Fruit fly (Drosophila melanogaster) whole organism, embryonic: ENCODE results near the gene CG42375.

Experiments
- B-H1 ChIP-seq: fragments of 200-800 bp; sonication (Bioruptor generic); IDR thresholded peaks from 3 replicates; pipeline ENCODE4 v1.3.6; 2022; ENCODE audit warnings: missing biosample characterization, missing genetic modification characterization
- BtbVII ChIP-seq: fragments of 200-800 bp; sonication (Bioruptor generic); optimal IDR thresholded peaks from 3 replicates; lab custom pipeline; 2017; ENCODE audit warnings: missing biosample characterization, mild to moderate bottlenecking, missing genetic modification characterization
- CG10209 ChIP-seq: fragments of 200-800 bp; sonication (Bioruptor generic); optimal IDR thresholded peaks from 3 replicates; lab custom pipeline; 2017; ENCODE audit warnings: missing biosample characterization, mild to moderate bottlenecking, missing genetic modification characterization, missing genetic modification reagents
- CG10979 ChIP-seq: fragments of 200-800 bp; sonication (Bioruptor generic); optimal IDR thresholded peaks from 2 replicates; lab custom pipeline; 2018; ENCODE audit warnings: missing biosample characterization, mild to moderate bottlenecking, missing genetic modification characterization, moderate library complexity
- CG12391 ChIP-seq: fragments of 200-800 bp; sonication (Bioruptor generic); optimal IDR thresholded peaks from 3 replicates; lab custom pipeline; 2018; ENCODE audit warnings: missing biosample characterization, mild to moderate bottlenecking, missing genetic modification characterization, moderate library complexity
- CG12659 ChIP-seq: fragments of 200-800 bp; sonication (Bioruptor generic); optimal IDR thresholded peaks from 3 replicates; lab custom pipeline; 2017; ENCODE audit warnings: mild to moderate bottlenecking, missing biosample characterization, missing genetic modification reagents, missing genetic modification characterization
- CG14014 ChIP-seq: fragments of 200-800 bp; sonication (Bioruptor generic); IDR thresholded peaks from 2 replicates; pipeline ENCODE4 v1.3.6; 2022; ENCODE audit warnings: missing biosample characterization, missing genetic modification characterization
- CG15269 ChIP-seq: fragments of 200-800 bp; sonication (Bioruptor generic); optimal IDR thresholded peaks from 2 replicates; lab custom pipeline; 2018; ENCODE audit warnings: missing biosample characterization, mild to moderate bottlenecking, missing genetic modification characterization, moderate library complexity
- CG16815 ChIP-seq: fragments of 200-800 bp; sonication (Bioruptor generic); optimal IDR thresholded peaks from 3 replicates; lab custom pipeline; 2017; ENCODE audit warnings: missing biosample characterization, mild to moderate bottlenecking, missing genetic modification characterization
- CG17829 ChIP-seq: fragments of 200-800 bp; optimal IDR thresholded peaks from 2 replicates; lab custom pipeline; 2019; ENCODE audit warnings: missing biosample characterization, mild to moderate bottlenecking, missing genetic modification characterization, moderate library complexity
- CG18619 ChIP-seq: fragments of 200-800 bp; sonication (Bioruptor generic); optimal IDR thresholded peaks from 3 replicates; lab custom pipeline; 2017; ENCODE audit warnings: missing biosample characterization, mild to moderate bottlenecking, missing genetic modification characterization
- CG2678 ChIP-seq: fragments of 200-800 bp; sonication (Bioruptor generic); optimal IDR thresholded peaks from 3 replicates; lab custom pipeline; 2019; ENCODE audit warnings: missing biosample characterization, mild to moderate bottlenecking, missing genetic modification characterization, moderate library complexity
- CG31441 ChIP-seq: fragments of 200-800 bp; sonication (Bioruptor generic); IDR thresholded peaks from 2 replicates; pipeline ENCODE4 v1.3.6; 2022; ENCODE audit warnings: missing biosample characterization, missing genetic modification characterization
- CG42726 ChIP-seq: fragments of 200-800 bp; sonication (Bioruptor generic); IDR thresholded peaks from 2 replicates; pipeline ENCODE4 v1.3.6; 2022; ENCODE audit warnings: missing biosample characterization, missing genetic modification characterization; ENCODE audit not compliant: partially characterized antibody
- CG4404 ChIP-seq: fragments of 200-800 bp; sonication (Bioruptor generic); IDR thresholded peaks from 2 replicates; pipeline ENCODE4 v1.3.6; 2022; ENCODE audit warnings: missing biosample characterization, missing genetic modification characterization
- CG6791 ChIP-seq: fragments of 200-800 bp; sonication (Bioruptor generic); IDR thresholded peaks from 3 replicates; pipeline ENCODE4 v1.3.6; 2022; ENCODE audit warnings: missing biosample characterization, missing genetic modification characterization; ENCODE audit not compliant: partially characterized antibody
- CG6813 ChIP-seq: fragments of 200-800 bp; sonication (Bioruptor generic); optimal IDR thresholded peaks from 2 replicates; lab custom pipeline; 2017; ENCODE audit warnings: missing biosample characterization, missing genetic modification characterization, mild to moderate bottlenecking, moderate library complexity, missing genetic modification reagents
- CG7839 ChIP-seq: fragments of 200-800 bp; sonication (Bioruptor generic); optimal IDR thresholded peaks from 3 replicates; lab custom pipeline; 2018; ENCODE audit warnings: missing biosample characterization, mild to moderate bottlenecking, missing genetic modification characterization, moderate library complexity
- CG8359 ChIP-seq: fragments of 200-800 bp; sonication (Bioruptor generic); optimal IDR thresholded peaks from 2 replicates; lab custom pipeline; 2017; ENCODE audit warnings: missing biosample characterization, mild to moderate bottlenecking, missing genetic modification characterization, borderline replicate concordance
- CG8478 ChIP-seq: fragments of >200 bp; optimal IDR thresholded peaks from 2 replicates; lab custom pipeline; 2018
- CG9727 ChIP-seq: fragments of 200-800 bp; sonication (Bioruptor generic); optimal IDR thresholded peaks from 3 replicates; lab custom pipeline; 2017; ENCODE audit warnings: missing biosample characterization, mild to moderate bottlenecking, missing genetic modification characterization
- Chrac-16 ChIP-seq: fragments of 200-800 bp; sonication (Bioruptor generic); optimal IDR thresholded peaks from 3 replicates; lab custom pipeline; 2016; ENCODE audit warnings: missing biosample characterization, missing genetic modification characterization
- E2f1 ChIP-seq: fragments of 200-800 bp; sonication (Bioruptor generic); IDR thresholded peaks from 2 replicates; pipeline ENCODE4 v1.3.6; 2022; ENCODE audit warnings: missing biosample characterization, missing genetic modification characterization
- Ets65A ChIP-seq: fragments of 200-800 bp; sonication (Bioruptor generic); peaks from one replicate; lab custom pipeline; 2016; ENCODE audit warnings: missing biosample characterization, missing genetic modification characterization
- Fer3 ChIP-seq: fragments of 200-800 bp; sonication (Bioruptor generic); optimal IDR thresholded peaks from 2 replicates; lab custom pipeline; 2018; ENCODE audit warnings: missing biosample characterization, mild to moderate bottlenecking, missing genetic modification characterization, moderate library complexity
- HHEX ChIP-seq: fragments of 200-800 bp; sonication (Bioruptor generic); optimal IDR thresholded peaks from 3 replicates; lab custom pipeline; 2017; ENCODE audit warnings: missing biosample characterization, mild to moderate bottlenecking, missing genetic modification characterization, missing genetic modification reagents
- HLH3B ChIP-seq: fragments of 200-800 bp; sonication (Bioruptor generic); IDR thresholded peaks from 2 replicates; pipeline ENCODE4 v1.3.6; 2022; ENCODE audit warnings: missing biosample characterization, missing genetic modification characterization
- Hand ChIP-seq: fragments of 200-800 bp; sonication (Bioruptor generic); optimal IDR thresholded peaks from 2 replicates; lab custom pipeline; 2017; ENCODE audit warnings: mild to moderate bottlenecking, missing biosample characterization, missing genetic modification reagents, missing genetic modification characterization
- Hr3 ChIP-seq: fragments of 200-800 bp; sonication (Bioruptor generic); optimal IDR thresholded peaks from 3 replicates; lab custom pipeline; 2016; ENCODE audit warnings: missing biosample characterization, missing genetic modification characterization
- Nf-YB ChIP-seq: fragments of 200-800 bp; sonication (Bioruptor generic); optimal IDR thresholded peaks from 3 replicates; lab custom pipeline; 2019; ENCODE audit warnings: missing biosample characterization, mild to moderate bottlenecking, missing genetic modification characterization, moderate library complexity
- Oli ChIP-seq: fragments of 200-800 bp; sonication (Bioruptor generic); optimal IDR thresholded peaks from 2 replicates; lab custom pipeline; 2018; ENCODE audit warnings: missing biosample characterization, mild to moderate bottlenecking, missing genetic modification characterization, moderate library complexity
- Ptx1 ChIP-seq: fragments of 200-800 bp; sonication (Bioruptor generic); IDR thresholded peaks from 2 replicates; pipeline ENCODE4 v1.3.6; 2022; ENCODE audit warnings: missing biosample characterization, missing genetic modification characterization
- Sox100B ChIP-seq: fragments of 200-800 bp; sonication (Bioruptor generic); optimal IDR thresholded peaks from 3 replicates; lab custom pipeline; 2018; ENCODE audit warnings: missing biosample characterization, mild to moderate bottlenecking, missing genetic modification characterization
- Xrp1 ChIP-seq: fragments of 200-800 bp; sonication (Bioruptor generic); IDR thresholded peaks from 2 replicates; pipeline ENCODE4 v1.3.6; 2022; ENCODE audit warnings: missing biosample characterization, missing genetic modification characterization
- ac ChIP-seq: fragments of 200-800 bp; sonication (Bioruptor generic); optimal IDR thresholded peaks from 3 replicates; lab custom pipeline; 2017; ENCODE audit warnings: missing biosample characterization, mild to moderate bottlenecking, missing genetic modification characterization
- caup ChIP-seq: fragments of 200-800 bp; sonication (Bioruptor generic); optimal IDR thresholded peaks from 3 replicates; lab custom pipeline; 2017; ENCODE audit warnings: missing biosample characterization, mild to moderate bottlenecking, missing genetic modification characterization, moderate library complexity; ENCODE audit not compliant: severe bottlenecking
- dmrt99B ChIP-seq: fragments of 200-800 bp; sonication (Bioruptor generic); optimal IDR thresholded peaks from 2 replicates; lab custom pipeline; 2018; ENCODE audit warnings: missing biosample characterization, mild to moderate bottlenecking, missing genetic modification characterization, moderate library complexity
- dpn ChIP-seq, 2 experiments: fragments of 200-800 bp; sonication (Bioruptor generic); optimal IDR thresholded peaks; 3 replicates each; lab custom pipeline; 2016; ENCODE audit warnings: missing biosample characterization in 2 of 2, missing genetic modification characterization in 2 of 2
- fd102C ChIP-seq: fragments of 200-800 bp; sonication (Bioruptor generic); optimal IDR thresholded peaks from 2 replicates; lab custom pipeline; 2018; ENCODE audit warnings: missing biosample characterization, mild to moderate bottlenecking, missing genetic modification characterization, moderate library complexity
- gcm2 ChIP-seq: fragments of 200-800 bp; sonication (Bioruptor generic); optimal IDR thresholded peaks from 2 replicates; lab custom pipeline; 2016; ENCODE audit warnings: missing biosample characterization, missing genetic modification characterization
- grau ChIP-seq: fragments of 200-800 bp; optimal IDR thresholded peaks from 3 replicates; lab custom pipeline; 2019; ENCODE audit warnings: missing biosample characterization, mild to moderate bottlenecking, missing genetic modification characterization, moderate library complexity
- mirr ChIP-seq: fragments of 200-800 bp; sonication (Bioruptor generic); optimal IDR thresholded peaks from 3 replicates; lab custom pipeline; 2018; ENCODE audit warnings: missing biosample characterization, mild to moderate bottlenecking, missing genetic modification characterization
- nmo ChIP-seq: fragments of 200-800 bp; sonication (Bioruptor generic); optimal IDR thresholded peaks from 2 replicates; lab custom pipeline; 2018; ENCODE audit warnings: missing biosample characterization, mild to moderate bottlenecking, missing genetic modification characterization, moderate library complexity
- prd ChIP-seq, 3 experiments: fragments of >200 bp in 2 of 3; fragments of 200-800 bp in 1 of 3; sonication (Bioruptor generic) in 1 of 3; optimal IDR thresholded peaks in 2 of 3; IDR thresholded peaks in 1 of 3; 2 replicates in 2 of 3; 3 replicates in 1 of 3; pipeline versions ENCODE4 v1.3.6 to Lab custom; 2017 to 2022; ENCODE audit warnings: missing biosample characterization in 1 of 3, missing genetic modification characterization in 1 of 3
- psq ChIP-seq: fragments of 200-800 bp; sonication (Bioruptor generic); optimal IDR thresholded peaks from 2 replicates; lab custom pipeline; 2017; ENCODE audit warnings: missing biosample characterization, missing genetic modification characterization
- unc-4 ChIP-seq: fragments of 200-800 bp; sonication (Bioruptor generic); IDR thresholded peaks from 2 replicates; pipeline ENCODE4 v1.3.6; 2022; ENCODE audit warnings: missing biosample characterization, missing genetic modification characterization; ENCODE audit not compliant: partially characterized antibody

Gene CG42375

DNA sequence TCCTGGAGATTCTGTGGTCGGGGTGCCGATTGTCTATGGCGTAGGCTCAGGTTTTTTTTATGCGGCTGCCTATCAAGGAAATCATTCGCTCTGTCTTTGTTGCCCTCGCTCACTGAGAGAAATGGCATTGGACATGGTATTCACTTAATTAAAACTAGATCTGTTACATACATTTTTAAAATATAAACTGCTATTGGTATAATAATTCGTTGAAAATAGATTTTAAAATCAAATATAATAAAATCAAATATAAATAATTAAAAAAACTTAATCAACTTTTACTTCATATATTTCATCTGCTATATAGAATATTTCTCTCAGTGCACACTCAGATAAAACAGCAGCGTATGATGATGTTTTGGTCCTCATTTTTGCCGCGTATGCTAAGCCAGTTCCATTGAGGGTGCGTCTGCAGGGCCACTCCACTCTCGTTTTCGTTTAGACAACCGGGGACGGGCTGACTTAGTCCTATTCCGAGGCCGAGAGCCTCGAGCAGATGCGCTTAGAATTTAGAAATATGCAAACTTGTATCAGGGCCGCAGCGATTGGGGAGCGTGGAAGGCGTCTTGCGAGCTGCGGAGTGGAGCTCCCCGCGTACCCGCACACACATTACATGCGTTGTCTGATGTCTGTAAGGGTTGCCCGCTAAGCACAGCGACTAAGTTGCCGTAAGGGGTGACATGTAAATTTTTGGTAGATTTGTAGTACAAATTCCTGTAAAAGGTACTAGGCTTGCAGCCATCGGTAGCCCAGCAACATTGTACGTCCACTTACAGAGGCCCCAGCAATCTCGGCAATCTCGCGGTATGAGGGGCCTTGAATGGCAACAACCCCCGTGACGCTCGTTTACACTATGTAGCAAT lies 20.4 kb downstream of the CG42375 start (continued):
- TF ChIP-seq CG16815 (GFP tag; lab: Kevin White, UChicago) (peak; percentile 24), grau (peak; percentile 62), mirr (GFP tag; lab: Kevin White, UChicago) (peak; percentile 38), CG7839 (tag; lab: Kevin White, UChicago) (peak; percentile 63), CG4404 (GFP tag; lab: Robert Waterston, UW) (peak; percentile 41), ac (GFP tag; lab: Kevin White, UChicago) (peak; percentile 18), Xrp1 (GFP tag; lab: Robert Waterston, UW) (peak; percentile 68; the same call in 1 of the 2 replicates), HLH3B (GFP tag; lab: Robert Waterston, UW) (0 out of 2 replicates have a peak, but pooled peaks have one; percentile 24), CG2678 (peak; percentile 66), Ptx1 (GFP tag; lab: Robert Waterston, UW) (0 out of 2 replicates have a peak, but pooled peaks have one; percentile 18), B-H1 (GFP tag; lab: Robert Waterston, UW) (no peak), gcm2 (GFP tag; lab: Kevin White, UChicago) (no peak), CG6813 (GFP tag; lab: Kevin White, UChicago) (peak; percentile 55), Ets65A (GFP tag; lab: Kevin White, UChicago) (peak; percentile 67), Hr3 (peak; percentile 19), CG15269 (tag; lab: Kevin White, UChicago) (peak; percentile 41), CG10209 (GFP tag; lab: Kevin White, UChicago) (peak; percentile 45), CG18619 (GFP tag; lab: Kevin White, UChicago) (peak; percentile 18), CG31441 (GFP tag; lab: Robert Waterston, UW) (peak; percentile 66), dpn (GFP tag; optimal IDR thresholded peaks at IDR 0.05; lab: Kevin White, UChicago) (peak in 1 of 2 experiments; percentile 3), CG42726 (GFP tag; lab: Robert Waterston, UW) (no peak), unc-4 (GFP tag; lab: Robert Waterston, UW) (0 out of 2 replicates have a peak, but pooled peaks have one; percentile 17), CG8359 (GFP tag; lab: Kevin White, UChicago) (peak; percentile 9), HHEX (peak; percentile 22), Nf-YB (peak; percentile 16), Oli (peak; percentile 41), Fer3 (tag; lab: Kevin White, UChicago) (peak; percentile 10), dmrt99B (tag; lab: Kevin White, UChicago) (peak; percentile 49), BtbVII (GFP tag; lab: Kevin White, UChicago) (peak; percentile 22), CG17829 (peak; percentile 62), Sox100B (GFP tag; lab: Kevin White, UChicago) (peak; percentile 43), CG10979 (tag; lab: Kevin White, UChicago) (peak; percentile 72), CG6791 (0 out of 3 replicates have a peak, but pooled peaks have one; percentile 14), CG8478 (lab: Kevin White, UChicago) (no peak), CG14014 (GFP tag; lab: Robert Waterston, UW) (no peak), E2f1 (GFP tag; lab: Robert Waterston, UW) (no peak), prd (optimal IDR thresholded peaks at IDR 0.05; lab: Kevin White, UChicago) (no peak), prd (GFP tag; IDR thresholded peaks at IDR 0.05; lab: Robert Waterston, UW) (peak; percentile 56; the same call in 2 of the 3 replicates), Hand (GFP tag; lab: Kevin White, UChicago) (peak; percentile 31), CG12391 (peak; percentile 65), CG9727 (GFP tag; lab: Kevin White, UChicago) (peak; percentile 82), psq (GFP tag; lab: Kevin White, UChicago) (no peak), CG12659 (GFP tag; lab: Kevin White, UChicago) (peak; percentile 27), nmo (GFP tag; lab: Kevin White, UChicago) (peak; percentile 37), fd102C (GFP tag; lab: Kevin White, UChicago) (peak; percentile 2), caup (GFP tag; lab: Kevin White, UChicago) (peak; percentile 18), Chrac-16 (no peak)
